Fruit fly (Drosophila melanogaster) whole organism, embryonic: Measurements from ENCODE around the gene CG42827.

Experiments
- Atf-2 ChIP-seq: fragments of 200-800 bp; sonication (Bioruptor generic); optimal IDR thresholded peaks from 2 replicates; lab custom pipeline; 2016; ENCODE audit warnings: missing biosample characterization, missing genetic modification characterization
- Bgb ChIP-seq: fragments of 200-800 bp; sonication (Bioruptor generic); IDR thresholded peaks from 2 replicates; pipeline ENCODE4 v1.3.6; 2022; ENCODE audit warnings: missing biosample characterization, missing genetic modification characterization; ENCODE audit not compliant: partially characterized antibody
- CG10209 ChIP-seq: fragments of 200-800 bp; sonication (Bioruptor generic); optimal IDR thresholded peaks from 3 replicates; lab custom pipeline; 2017; ENCODE audit warnings: missing biosample characterization, mild to moderate bottlenecking, missing genetic modification characterization, missing genetic modification reagents
- CG10431 ChIP-seq: fragments of 200-800 bp; sonication (Bioruptor generic); optimal IDR thresholded peaks from 3 replicates; lab custom pipeline; 2018; ENCODE audit warnings: missing biosample characterization, mild to moderate bottlenecking, missing genetic modification characterization
- CG11247 ChIP-seq: fragments of 200-800 bp; sonication (Bioruptor generic); IDR thresholded peaks from 2 replicates; pipeline ENCODE4 v1.3.6; 2022; ENCODE audit warnings: missing biosample characterization, missing genetic modification characterization
- CG11695 ChIP-seq: fragments of 200-800 bp; sonication (Bioruptor generic); IDR thresholded peaks from 3 replicates; pipeline ENCODE4 v1.3.6; 2022; ENCODE audit warnings: missing biosample characterization, missing genetic modification characterization
- CG15073 ChIP-seq: fragments of 200-800 bp; sonication (Bioruptor generic); optimal IDR thresholded peaks from 2 replicates; lab custom pipeline; 2016; ENCODE audit warnings: missing biosample characterization, missing genetic modification characterization
- CG16815 ChIP-seq: fragments of 200-800 bp; sonication (Bioruptor generic); optimal IDR thresholded peaks from 3 replicates; lab custom pipeline; 2017; ENCODE audit warnings: missing biosample characterization, mild to moderate bottlenecking, missing genetic modification characterization
- CG17361 ChIP-seq: fragments of 200-800 bp; sonication (Bioruptor generic); IDR thresholded peaks from 3 replicates; pipeline ENCODE4 v1.3.6; 2022; ENCODE audit warnings: missing biosample characterization, missing genetic modification characterization
- CG17829 ChIP-seq: fragments of 200-800 bp; optimal IDR thresholded peaks from 2 replicates; lab custom pipeline; 2019; ENCODE audit warnings: missing biosample characterization, mild to moderate bottlenecking, missing genetic modification characterization, moderate library complexity
- CG18476 ChIP-seq: fragments of 200-800 bp; sonication (Bioruptor generic); optimal IDR thresholded peaks from 2 replicates; lab custom pipeline; 2016; ENCODE audit warnings: missing biosample characterization, mild to moderate bottlenecking, missing genetic modification characterization
- CG2116 ChIP-seq: fragments of 200-800 bp; sonication (Bioruptor generic); optimal IDR thresholded peaks from 3 replicates; lab custom pipeline; 2018; ENCODE audit warnings: missing biosample characterization, mild to moderate bottlenecking, missing genetic modification characterization
- CG2120 ChIP-seq: fragments of 200-800 bp; sonication (Bioruptor generic); optimal IDR thresholded peaks from 3 replicates; lab custom pipeline; 2016; ENCODE audit warnings: missing biosample characterization, missing genetic modification characterization
- CG2875 ChIP-seq: fragments of 200-800 bp; sonication (Bioruptor generic); optimal IDR thresholded peaks from 2 replicates; lab custom pipeline; 2017; ENCODE audit warnings: missing biosample characterization, mild to moderate bottlenecking, missing genetic modification characterization, missing genetic modification reagents
- CG30020 ChIP-seq: fragments of 200-800 bp; optimal IDR thresholded peaks from 2 replicates; lab custom pipeline; 2019; ENCODE audit warnings: missing biosample characterization, mild to moderate bottlenecking, missing genetic modification characterization, moderate library complexity
- CG33213 ChIP-seq: fragments of 200-800 bp; sonication (Bioruptor generic); optimal IDR thresholded peaks from 3 replicates; lab custom pipeline; 2016; ENCODE audit warnings: missing biosample characterization, missing genetic modification characterization
- CG33557 ChIP-seq: fragments of 200-800 bp; sonication (Bioruptor generic); optimal IDR thresholded peaks from 2 replicates; lab custom pipeline; 2019; ENCODE audit warnings: missing biosample characterization, mild to moderate bottlenecking, missing genetic modification characterization, moderate library complexity
- CG3838 ChIP-seq: fragments of 200-800 bp; sonication (Bioruptor generic); optimal IDR thresholded peaks from 3 replicates; lab custom pipeline; 2016; ENCODE audit warnings: missing biosample characterization, missing genetic modification characterization
- CG3995 ChIP-seq: fragments of 200-800 bp; sonication (Bioruptor generic); optimal IDR thresholded peaks from 3 replicates; lab custom pipeline; 2016; ENCODE audit warnings: missing biosample characterization, missing genetic modification characterization
- CG6791 ChIP-seq: fragments of 200-800 bp; sonication (Bioruptor generic); IDR thresholded peaks from 3 replicates; pipeline ENCODE4 v1.3.6; 2022; ENCODE audit warnings: missing biosample characterization, missing genetic modification characterization; ENCODE audit not compliant: partially characterized antibody
- CG7556 ChIP-seq: fragments of 200-800 bp; sonication (Bioruptor generic); optimal IDR thresholded peaks from 2 replicates; lab custom pipeline; 2017; ENCODE audit warnings: missing biosample characterization, mild to moderate bottlenecking, missing genetic modification characterization
- CG9437 ChIP-seq: fragments of 200-800 bp; sonication (Bioruptor generic); optimal IDR thresholded peaks from 2 replicates; lab custom pipeline; 2018; ENCODE audit warnings: missing biosample characterization, mild to moderate bottlenecking, missing genetic modification characterization
- CG9876 ChIP-seq: fragments of 200-800 bp; sonication (Bioruptor generic); optimal IDR thresholded peaks from 2 replicates; lab custom pipeline; 2016; ENCODE audit warnings: missing biosample characterization, missing genetic modification characterization
- CG9932 ChIP-seq: fragments of 200-800 bp; sonication (Bioruptor generic); IDR thresholded peaks from 2 replicates; pipeline ENCODE4 v1.3.6; 2022; ENCODE audit warnings: missing biosample characterization, missing genetic modification characterization
- Doc3 ChIP-seq: fragments of 200-800 bp; sonication (Bioruptor generic); IDR thresholded peaks from 3 replicates; pipeline ENCODE4 v1.3.6; 2022; ENCODE audit warnings: missing biosample characterization, missing genetic modification characterization; ENCODE audit not compliant: partially characterized antibody
- Dp ChIP-seq: fragments of 200-800 bp; sonication (Bioruptor generic); optimal IDR thresholded peaks from 2 replicates; lab custom pipeline; 2018; ENCODE audit warnings: missing biosample characterization, mild to moderate bottlenecking, missing genetic modification characterization, moderate library complexity
- Fer2 ChIP-seq: fragments of 200-800 bp; sonication (Bioruptor generic); optimal IDR thresholded peaks from 2 replicates; lab custom pipeline; 2018; ENCODE audit warnings: missing biosample characterization, mild to moderate bottlenecking, missing genetic modification characterization, moderate library complexity
- Lim3 ChIP-seq: fragments of 200-800 bp; sonication (Bioruptor generic); IDR thresholded peaks from 2 replicates; pipeline ENCODE4 v1.3.6; 2022; ENCODE audit warnings: missing biosample characterization, missing genetic modification characterization
- Optix ChIP-seq: fragments of 200-800 bp; sonication (Bioruptor generic); IDR thresholded peaks from 3 replicates; pipeline ENCODE4 v1.3.6; 2022; ENCODE audit warnings: missing biosample characterization, missing genetic modification characterization
- Poxn ChIP-seq: fragments of 200-800 bp; sonication (Bioruptor generic); IDR thresholded peaks from 2 replicates; pipeline ENCODE4 v1.3.6; 2022; ENCODE audit warnings: missing biosample characterization, missing genetic modification characterization
- Rx ChIP-seq: fragments of 200-800 bp; sonication (Bioruptor generic); IDR thresholded peaks from 2 replicates; pipeline ENCODE4 v1.3.6; 2022; ENCODE audit warnings: missing biosample characterization, missing genetic modification characterization
- Sry-δ ChIP-seq: fragments of 200-800 bp; sonication (Bioruptor generic); optimal IDR thresholded peaks from 2 replicates; lab custom pipeline; 2016; ENCODE audit warnings: missing biosample characterization, missing genetic modification characterization
- abd-A ChIP-seq: fragments of 200-800 bp; sonication (Bioruptor generic); optimal IDR thresholded peaks from 3 replicates; lab custom pipeline; 2019; ENCODE audit warnings: missing biosample characterization, mild to moderate bottlenecking, missing genetic modification characterization, moderate library complexity
- ap ChIP-seq: fragments of 200-800 bp; sonication (Bioruptor generic); IDR thresholded peaks from 2 replicates; pipeline ENCODE4 v1.3.6; 2022; ENCODE audit warnings: missing biosample characterization, missing genetic modification characterization
- caup ChIP-seq: fragments of 200-800 bp; sonication (Bioruptor generic); optimal IDR thresholded peaks from 3 replicates; lab custom pipeline; 2017; ENCODE audit warnings: missing biosample characterization, mild to moderate bottlenecking, missing genetic modification characterization, moderate library complexity; ENCODE audit not compliant: severe bottlenecking
- chif ChIP-seq, 2 experiments: fragments of 200-800 bp; sonication (Bioruptor generic); optimal IDR thresholded peaks; 3 replicates each; lab custom pipeline; 2016; ENCODE audit warnings: missing biosample characterization in 2 of 2, missing genetic modification characterization in 2 of 2
- corto ChIP-seq: fragments of 200-800 bp; sonication (Bioruptor generic); optimal IDR thresholded peaks from 2 replicates; lab custom pipeline; 2016; ENCODE audit warnings: missing biosample characterization, mild to moderate bottlenecking, missing genetic modification characterization, moderate library complexity
- dmrt11E ChIP-seq: fragments of 200-800 bp; sonication (Bioruptor generic); optimal IDR thresholded peaks from 3 replicates; lab custom pipeline; 2018; ENCODE audit warnings: missing biosample characterization, mild to moderate bottlenecking, missing genetic modification characterization, moderate library complexity
- ems ChIP-seq: fragments of 200-800 bp; sonication (Bioruptor generic); optimal IDR thresholded peaks from 3 replicates; lab custom pipeline; 2016; ENCODE audit warnings: missing biosample characterization, missing genetic modification characterization
- eve ChIP-seq, 2 experiments: fragments of >200 bp; optimal IDR thresholded peaks; 2 replicates each; lab custom pipeline; 2017; ENCODE audit warnings: missing biosample characterization in 2 of 2, missing genetic modification characterization in 2 of 2
- fd102C ChIP-seq: fragments of 200-800 bp; sonication (Bioruptor generic); optimal IDR thresholded peaks from 2 replicates; lab custom pipeline; 2018; ENCODE audit warnings: missing biosample characterization, mild to moderate bottlenecking, missing genetic modification characterization, moderate library complexity
- fu2 ChIP-seq: fragments of 200-800 bp; sonication (Bioruptor generic); optimal IDR thresholded peaks from 2 replicates; lab custom pipeline; 2016; ENCODE audit warnings: missing biosample characterization, missing genetic modification characterization
- gcm2 ChIP-seq: fragments of 200-800 bp; sonication (Bioruptor generic); optimal IDR thresholded peaks from 2 replicates; lab custom pipeline; 2016; ENCODE audit warnings: missing biosample characterization, missing genetic modification characterization
- gsb-n ChIP-seq: fragments of 200-800 bp; sonication (Bioruptor generic); optimal IDR thresholded peaks from 3 replicates; lab custom pipeline; 2018; ENCODE audit warnings: missing biosample characterization, mild to moderate bottlenecking, missing genetic modification characterization
- pb ChIP-seq: fragments of 200-800 bp; sonication (Bioruptor generic); optimal IDR thresholded peaks from 3 replicates; lab custom pipeline; 2016; ENCODE audit warnings: missing biosample characterization, missing genetic modification characterization
- pfk ChIP-seq: fragments of 200-800 bp; sonication (Bioruptor generic); optimal IDR thresholded peaks from 2 replicates; lab custom pipeline; 2018; ENCODE audit warnings: missing biosample characterization, mild to moderate bottlenecking, missing genetic modification characterization, moderate library complexity
- scrt ChIP-seq: fragments of 200-800 bp; sonication (Bioruptor generic); optimal IDR thresholded peaks from 2 replicates; lab custom pipeline; 2018; ENCODE audit warnings: missing biosample characterization, mild to moderate bottlenecking, missing genetic modification characterization, moderate library complexity
- sens ChIP-seq: fragments of 200-800 bp; sonication (Bioruptor generic); peaks from one replicate; lab custom pipeline; 2016; ENCODE audit warnings: missing biosample characterization, missing genetic modification characterization
- slp2 ChIP-seq: fragments of 200-800 bp; sonication (Bioruptor generic); optimal IDR thresholded peaks from 2 replicates; lab custom pipeline; 2016; ENCODE audit warnings: missing biosample characterization, missing genetic modification characterization
- stc ChIP-seq: fragments of 200-800 bp; sonication (Bioruptor generic); IDR thresholded peaks from 2 replicates; pipeline ENCODE4 v1.3.6; 2022; ENCODE audit warnings: missing biosample characterization, missing genetic modification characterization
- wek ChIP-seq: fragments of 200-800 bp; sonication (Bioruptor generic); optimal IDR thresholded peaks from 3 replicates; lab custom pipeline; 2018; ENCODE audit warnings: missing biosample characterization, mild to moderate bottlenecking, missing genetic modification characterization, moderate library complexity

The CG42827 gene

dm6 chr3R:23331280-23331679, 41.4 kb upstream of the CG42827 start (continued):
- peak; percentile 57 for TF ChIP-seq dmrt11E (tag; lab: Kevin White, UChicago)
- TF ChIP-seq scrt (GFP tag; lab: Kevin White, UChicago) = peak; percentile 18
- no peak for TF ChIP-seq CG6791 (GFP tag; lab: Robert Waterston, UW)
- no peak for TF ChIP-seq slp2 (GFP tag; lab: Kevin White, UChicago)
- no peak for TF ChIP-seq Poxn (GFP tag; lab: Robert Waterston, UW)
- TF ChIP-seq CG3838 (GFP tag; lab: Kevin White, UChicago) = no peak
- TF ChIP-seq stc (GFP tag; lab: Robert Waterston, UW) = peak; percentile 41; the same call in 1 of the 2 replicates
- no peak for TF ChIP-seq Atf-2 (GFP tag; lab: Kevin White, UChicago)
- TF ChIP-seq CG18476 (GFP tag; lab: Kevin White, UChicago) = peak; percentile 36
- TF ChIP-seq CG9437 (GFP tag; lab: Kevin White, UChicago) = peak; percentile 45
- peak; percentile 56 for TF ChIP-seq fd102C (GFP tag; lab: Kevin White, UChicago)
- peak; percentile 64 for TF ChIP-seq CG33213 (GFP tag; lab: Kevin White, UChicago)
- no peak for TF ChIP-seq eve (GFP tag; optimal IDR thresholded peaks at IDR 0.05; lab: Kevin White, UChicago)
- TF ChIP-seq CG10209 (GFP tag; lab: Kevin White, UChicago) = peak; percentile 48
- no peak for TF ChIP-seq CG11695 (GFP tag; lab: Robert Waterston, UW)
- no peak; the same call in 1 of the 2 replicates for TF ChIP-seq Bgb (GFP tag; lab: Robert Waterston, UW)
- TF ChIP-seq Doc3 (GFP tag; lab: Robert Waterston, UW) = no peak
- TF ChIP-seq gcm2 (GFP tag; lab: Kevin White, UChicago) = no peak
- TF ChIP-seq CG17829 (tag; lab: Kevin White, UChicago) = peak; percentile 67
- TF ChIP-seq Dp = no peak
- TF ChIP-seq CG2116 (GFP tag; lab: Kevin White, UChicago) = no peak
- TF ChIP-seq caup (GFP tag; lab: Kevin White, UChicago) = peak; percentile 73
- TF ChIP-seq ap = 0 out of 2 replicates have a peak, but pooled peaks have one; percentile 13
- no peak for TF ChIP-seq CG7556 (GFP tag; lab: Kevin White, UChicago)
- TF ChIP-seq wek (GFP tag; lab: Kevin White, UChicago) = no peak
- no peak for TF ChIP-seq CG9876 (GFP tag; lab: Kevin White, UChicago)
- peak; percentile 89 for TF ChIP-seq sens
- no peak for TF ChIP-seq CG17361
- no peak for TF ChIP-seq CG3995 (GFP tag; lab: Kevin White, UChicago)
- peak; percentile 13 for TF ChIP-seq pb (GFP tag; lab: Kevin White, UChicago)
- 0 out of 2 replicates have a peak, but pooled peaks have one; percentile 7 for TF ChIP-seq CG11247 (GFP tag; lab: Robert Waterston, UW)
- peak; percentile 36 for TF ChIP-seq gsb-n (tag; lab: Kevin White, UChicago)
- no peak for TF ChIP-seq abd-A (tag; lab: Kevin White, UChicago)
- TF ChIP-seq CG2875 (GFP tag; lab: Kevin White, UChicago) = peak; percentile 28
- no peak for TF ChIP-seq Sry-δ
- TF ChIP-seq Optix (GFP tag; lab: Robert Waterston, UW) = no peak
- TF ChIP-seq pfk = peak; percentile 20
- peak; percentile 57 for TF ChIP-seq CG10431 (GFP tag; lab: Kevin White, UChicago)
- TF ChIP-seq corto (GFP tag; lab: Kevin White, UChicago) = no peak
- no peak for TF ChIP-seq Lim3
- TF ChIP-seq CG33557 (GFP tag; lab: Kevin White, UChicago) = peak; percentile 65
- no peak for TF ChIP-seq ems
- TF ChIP-seq CG9932 (GFP tag; lab: Robert Waterston, UW) = peak; percentile 32; the same call in 1 of the 2 replicates
- TF ChIP-seq CG30020 (tag; lab: Kevin White, UChicago) = peak; percentile 7
- TF ChIP-seq CG15073 (GFP tag; lab: Kevin White, UChicago) = no peak
- peak in 1 of 2 experiments; percentile 34 for TF ChIP-seq chif (GFP tag; optimal IDR thresholded peaks at IDR 0.05; lab: Kevin White, UChicago)
- no peak for TF ChIP-seq Rx (GFP tag; lab: Robert Waterston, UW)
- no peak for TF ChIP-seq CG2120
- TF ChIP-seq Fer2 = no peak
- TF ChIP-seq CG16815 (GFP tag; lab: Kevin White, UChicago) = no peak
- no peak for TF ChIP-seq fu2 (GFP tag; lab: Kevin White, UChicago)
